Fruit fly (Drosophila melanogaster): Measurements from ENCODE around the gene RfC38.

DNA sequence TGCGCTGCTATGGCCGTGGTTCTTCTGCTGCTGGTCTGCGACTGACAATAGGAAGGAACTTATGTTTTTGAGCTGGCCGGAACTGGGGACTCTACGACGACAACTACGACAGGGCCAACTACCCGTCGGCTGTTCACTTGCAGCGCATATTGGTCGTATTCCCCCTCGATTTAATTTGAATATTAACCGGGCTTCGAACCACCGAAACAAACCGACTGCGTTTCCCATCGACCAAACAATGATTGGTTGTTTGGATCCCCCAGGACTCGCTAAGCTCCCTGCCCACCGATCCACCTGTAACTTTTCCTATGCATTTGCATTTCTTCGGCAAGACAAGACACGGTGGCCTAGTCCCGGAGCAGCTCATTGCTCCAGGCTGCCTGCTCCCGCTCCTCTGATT lies 8.8 kb downstream of the RfC38 start, which contains the start of gene Dnaaf4:
- TF ChIP-seq Pif1B (GFP tag; optimal IDR thresholded peaks at IDR 0.05) (no peak), CG34367 (tag; optimal IDR thresholded peaks at IDR 0.05) (no peak), CG8301 (tag; optimal IDR thresholded peaks at IDR 0.05) (no peak), CG12605 (GFP tag; IDR thresholded peaks at IDR 0.05) (no peak), CG15710 (tag; optimal IDR thresholded peaks at IDR 0.05) (no peak), Ets98B (GFP tag; IDR thresholded peaks at IDR 0.05) (no peak), D1 (tag; optimal IDR thresholded peaks at IDR 0.05) (no peak)
